Fruit fly (Drosophila melanogaster) Kc167 (cell line): Measurements from ENCODE around the gene CG9674.

Experiments used
- Myc ChIP-seq: fragments of >200 bp; optimal IDR thresholded peaks from 2 replicates; lab custom pipeline; 2017; ENCODE audit warnings: missing external identifiers
- Sin3A ChIP-seq: fragments of >200 bp; optimal IDR thresholded peaks from 2 replicates; lab custom pipeline; 2018; ENCODE audit warnings: missing external identifiers
- h ChIP-seq: fragments of >200 bp; optimal IDR thresholded peaks from 3 replicates; lab custom pipeline; 2018; ENCODE audit warnings: missing external identifiers
- insv ChIP-seq: fragments of >200 bp; optimal IDR thresholded peaks from 3 replicates; lab custom pipeline; 2018; ENCODE audit warnings: missing external identifiers
- psq ChIP-seq: fragments of >200 bp; optimal IDR thresholded peaks from 2 replicates; lab custom pipeline; 2017; ENCODE audit warnings: missing external identifiers
- ttk ChIP-seq: sonication (Bioruptor generic); optimal IDR thresholded peaks from 2 replicates; lab custom pipeline; 2017; ENCODE audit warnings: missing external identifiers

dm6 chr3L:16806823-16807325 is 657 bp downstream of the CG9674 start:
- TF ChIP-seq psq (lab: Kevin White, UChicago) (no peak), insv (no peak), Myc (lab: Kevin White, UChicago) (no peak), h (lab: Kevin White, UChicago) (no peak), Sin3A (lab: Kevin White, UChicago) (no peak), ttk (no peak)
